Worm (Caenorhabditis elegans): ENCODE measurements around the gene F46B3.23.
A peak's percentile ranks its signal among the peaks of the same experiment; 100 is the strongest.

DNA sequence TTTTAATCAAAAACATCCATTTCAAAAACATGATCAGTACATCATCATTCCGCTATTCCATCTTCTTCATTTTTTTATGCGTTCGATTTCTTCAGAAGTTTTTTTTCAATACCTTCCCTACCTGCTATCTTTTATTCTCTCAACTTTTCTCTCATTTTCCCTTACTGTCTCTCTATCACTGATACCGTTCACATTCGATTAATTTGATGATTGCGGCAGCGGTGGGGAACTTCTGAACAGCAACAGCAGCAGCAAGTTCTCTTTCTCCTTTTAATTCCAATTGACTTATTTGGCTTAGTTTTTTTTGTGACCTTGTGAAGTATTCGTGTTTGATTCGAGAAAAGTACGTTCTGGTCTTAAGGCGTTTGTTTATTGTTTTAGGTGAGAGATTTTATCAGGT, 42.4 kb upstream of the F46B3.23 start:
- TF ChIP-seq hlh-4 (tag; optimal IDR thresholded peaks at IDR 0.05) (no peak), fkh-10 (GFP tag; optimal IDR thresholded peaks at IDR 0.05) (no peak), elt-3 (tag; optimal IDR thresholded peaks at IDR 0.05) (peak in 1 of 6 experiments; percentile 30), fos-1 (tag; optimal IDR thresholded peaks at IDR 0.05) (no peak), unc-62 (GFP tag; optimal IDR thresholded peaks at IDR 0.05) (no peak), jun-1 (tag; optimal IDR thresholded peaks at IDR 0.05) (no peak), egl-27 (tag; optimal IDR thresholded peaks at IDR 0.05) (no peak), nhr-28 (tag; optimal IDR thresholded peaks at IDR 0.05) (no peak), blmp-1 (tag; optimal IDR thresholded peaks at IDR 0.05) (peak; percentile 23)
